Fruit fly (Drosophila melanogaster) whole organism, embryonic: Measurements from ENCODE around the gene TpnC25D.
A peak's percentile ranks its signal among the peaks of the same experiment; 100 is the strongest.

Source experiments
- CG4820 ChIP-seq: fragments of 200-800 bp; sonication (Bioruptor generic); optimal IDR thresholded peaks from 3 replicates; lab custom pipeline; 2016; ENCODE audit warnings: missing biosample characterization, missing genetic modification characterization
- dysf ChIP-seq: fragments of 200-800 bp; sonication (Bioruptor generic); IDR thresholded peaks from 3 replicates; pipeline ENCODE4 v1.3.6; 2022; ENCODE audit warnings: missing biosample characterization, missing genetic modification characterization
- h ChIP-seq: fragments of >200 bp; optimal IDR thresholded peaks from 2 replicates; lab custom pipeline; 2017

DNA sequence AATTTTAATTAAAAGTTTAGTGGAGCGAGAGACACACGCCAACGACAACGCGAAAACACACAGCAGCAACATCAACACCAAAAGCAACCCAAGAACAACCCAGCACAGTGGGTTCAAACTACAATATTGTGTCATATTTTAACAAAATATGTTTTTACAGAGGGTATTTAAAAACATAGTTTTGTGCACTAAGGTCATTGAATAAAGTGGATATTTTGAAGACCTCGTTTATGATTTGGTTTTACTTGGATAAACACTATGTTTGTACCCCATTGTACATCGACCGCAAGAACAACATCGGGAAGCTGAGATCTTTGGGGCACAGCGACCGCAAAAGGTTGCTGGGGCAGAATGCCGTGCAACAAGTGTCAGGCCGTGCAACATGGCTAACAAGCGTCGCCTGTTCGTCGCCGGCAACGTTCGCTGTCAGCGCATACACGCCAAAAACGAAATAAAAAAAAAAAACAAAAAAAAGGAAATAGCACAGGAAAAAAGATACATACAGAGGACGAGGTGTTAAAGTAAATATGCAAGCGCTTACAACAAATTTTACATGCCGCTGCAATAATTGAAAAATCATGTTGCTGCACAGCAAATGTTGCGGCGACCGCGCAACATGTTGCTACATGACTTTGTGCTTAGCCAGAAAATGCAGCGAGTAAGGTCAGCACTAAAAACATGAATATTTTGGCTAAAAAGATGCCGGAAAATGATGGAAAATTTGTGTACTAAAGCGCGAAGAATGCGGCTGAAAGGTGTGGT lies 44.9 kb downstream of the TpnC25D start:
- TF ChIP-seq h (lab: Kevin White, UChicago): no peak
- TF ChIP-seq CG4820 (GFP tag; lab: Kevin White, UChicago): peak; percentile 34
- no peak for TF ChIP-seq dysf (GFP tag; lab: Robert Waterston, UW)
